Worm (Caenorhabditis elegans): ENCODE data around the gene F20H11.4.
A peak's percentile ranks its signal among the peaks of the same experiment; 100 is the strongest.

The F20H11.4 gene

DNA sequence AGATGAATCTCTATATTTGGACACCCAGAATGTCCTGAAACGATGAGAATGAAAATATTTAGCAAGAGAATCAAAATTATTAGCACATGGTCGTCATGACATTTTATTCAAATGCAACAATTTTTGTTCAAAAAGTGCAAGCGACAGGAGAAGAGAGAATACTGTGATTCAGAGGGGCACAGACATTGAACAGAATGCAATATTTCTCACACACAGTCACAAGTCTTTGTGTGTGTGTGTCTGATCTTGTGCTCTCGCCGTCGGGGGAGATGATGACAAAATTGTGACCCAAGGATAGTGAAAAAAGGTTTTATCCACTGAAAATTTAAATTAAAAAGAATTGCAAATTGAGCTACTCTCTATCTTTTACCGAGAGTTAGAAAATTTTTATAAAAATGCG is 5.2 kb upstream of the F20H11.4 start:
- no peak for TF ChIP-seq T22C8.4 (GFP tag; IDR thresholded peaks at IDR 0.05)
- no peak for TF ChIP-seq ztf-23 (GFP tag; IDR thresholded peaks at IDR 0.05)
- TF ChIP-seq ztf-29 (GFP tag; IDR thresholded peaks at IDR 0.05) = no peak
- TF ChIP-seq cog-1 (tag; optimal IDR thresholded peaks at IDR 0.05) = no peak
- no peak for TF ChIP-seq tab-1 (GFP tag; IDR thresholded peaks at IDR 0.05)
- no peak for TF ChIP-seq med-1 (GFP tag; optimal IDR thresholded peaks at IDR 0.05; ENCODE audit: insufficient read depth)
- TF ChIP-seq ref-1 (GFP tag; conservative IDR thresholded peaks at IDR 0.05) = no peak
- TF ChIP-seq klf-2 (GFP tag; conservative IDR thresholded peaks at IDR 0.05) = no peak
- TF ChIP-seq flt-1 (GFP tag; IDR thresholded peaks at IDR 0.05) = no peak

DNA sequence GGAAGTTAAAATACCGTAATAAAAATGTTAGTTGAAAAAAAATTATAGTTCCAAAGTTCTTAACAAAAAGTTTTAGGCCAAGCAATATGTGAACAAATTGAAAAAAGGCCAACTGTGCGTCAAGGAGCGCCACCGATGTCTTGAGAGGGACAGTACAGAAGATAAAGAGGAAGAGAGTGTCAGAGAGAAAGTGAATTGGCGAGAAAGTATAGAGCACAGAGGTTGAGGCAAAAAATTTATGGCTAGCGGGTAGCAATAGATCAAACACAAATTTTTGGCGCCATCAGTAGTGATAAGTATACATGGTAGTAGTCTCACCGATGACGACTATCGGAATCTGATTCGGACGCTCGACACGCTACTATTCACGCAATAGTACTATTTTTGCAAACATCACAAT is 4.1 kb upstream of the F20H11.4 start:
- TF ChIP-seq ztf-23 (GFP tag; IDR thresholded peaks at IDR 0.05) (no peak), T22C8.4 (GFP tag; IDR thresholded peaks at IDR 0.05) (no peak), tab-1 (GFP tag; IDR thresholded peaks at IDR 0.05) (no peak), ref-1 (GFP tag; conservative IDR thresholded peaks at IDR 0.05) (no peak), med-1 (GFP tag; optimal IDR thresholded peaks at IDR 0.05; ENCODE audit: insufficient read depth) (no peak), ztf-29 (GFP tag; IDR thresholded peaks at IDR 0.05) (no peak), cog-1 (tag; optimal IDR thresholded peaks at IDR 0.05) (no peak), klf-2 (GFP tag; conservative IDR thresholded peaks at IDR 0.05) (no peak), flt-1 (GFP tag; IDR thresholded peaks at IDR 0.05) (no peak)

DNA sequence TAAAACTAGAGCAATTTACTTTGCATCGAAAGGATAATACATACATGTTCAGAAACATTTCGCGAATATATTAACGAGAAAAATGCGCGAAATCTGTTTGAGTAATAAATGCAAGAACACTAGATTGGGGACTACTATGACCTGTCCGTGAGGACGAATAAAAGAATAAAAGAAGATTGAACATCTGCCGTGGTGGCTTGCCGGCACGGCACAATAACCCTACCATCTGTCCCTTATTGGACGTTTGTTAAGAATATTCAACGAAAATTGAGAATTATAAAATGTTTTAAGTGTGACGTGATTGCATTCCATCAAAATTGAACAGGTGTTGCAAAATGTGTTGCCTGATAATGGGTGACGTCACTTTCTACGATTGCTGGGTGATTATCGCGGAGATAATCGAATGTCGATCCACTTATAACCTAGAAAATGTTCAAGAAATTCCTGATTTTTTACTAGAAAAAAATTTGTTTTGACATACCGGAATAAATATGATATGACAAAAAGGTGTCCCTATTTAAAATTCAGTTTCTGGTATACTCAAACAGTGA is 2.9 kb upstream of the F20H11.4 start:
- TF ChIP-seq ztf-29 (GFP tag; IDR thresholded peaks at IDR 0.05) = no peak
- no peak for TF ChIP-seq cog-1 (tag; optimal IDR thresholded peaks at IDR 0.05)
- no peak for TF ChIP-seq T22C8.4 (GFP tag; IDR thresholded peaks at IDR 0.05)
- TF ChIP-seq klf-2 (GFP tag; conservative IDR thresholded peaks at IDR 0.05) = no peak
- no peak for TF ChIP-seq flt-1 (GFP tag; IDR thresholded peaks at IDR 0.05)
- TF ChIP-seq ref-1 (GFP tag; conservative IDR thresholded peaks at IDR 0.05) = no peak
- no peak for TF ChIP-seq med-1 (GFP tag; optimal IDR thresholded peaks at IDR 0.05; ENCODE audit: insufficient read depth)
- TF ChIP-seq ztf-23 (GFP tag; IDR thresholded peaks at IDR 0.05) = no peak
- TF ChIP-seq tab-1 (GFP tag; IDR thresholded peaks at IDR 0.05) = no peak

DNA sequence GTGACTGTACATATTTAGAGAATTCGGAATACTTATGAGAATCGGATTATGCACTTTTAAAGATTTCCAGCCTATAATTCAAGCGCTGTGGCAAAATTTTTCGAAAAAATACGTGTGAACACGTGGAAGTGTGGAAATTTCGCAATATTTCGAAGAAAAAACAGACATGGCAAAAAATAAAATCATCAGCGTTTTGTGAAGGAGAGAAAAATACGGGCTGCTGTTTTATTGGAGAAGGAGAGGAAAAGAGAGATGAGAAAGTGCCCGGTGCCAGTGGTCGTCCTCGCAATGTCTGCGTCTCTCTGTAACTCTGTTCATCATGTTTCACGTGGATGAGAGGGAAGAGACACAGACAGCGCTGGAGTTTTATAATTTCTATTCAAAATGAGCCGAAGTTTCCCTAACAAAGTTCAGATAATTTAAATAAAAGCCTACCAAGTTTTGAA is 2.4 kb upstream of the F20H11.4 start:
- TF ChIP-seq ztf-23 (GFP tag; IDR thresholded peaks at IDR 0.05) (0 out of 2 replicates have a peak, but pooled peaks have one; percentile 25), ref-1 (GFP tag; conservative IDR thresholded peaks at IDR 0.05) (no peak)

DNA sequence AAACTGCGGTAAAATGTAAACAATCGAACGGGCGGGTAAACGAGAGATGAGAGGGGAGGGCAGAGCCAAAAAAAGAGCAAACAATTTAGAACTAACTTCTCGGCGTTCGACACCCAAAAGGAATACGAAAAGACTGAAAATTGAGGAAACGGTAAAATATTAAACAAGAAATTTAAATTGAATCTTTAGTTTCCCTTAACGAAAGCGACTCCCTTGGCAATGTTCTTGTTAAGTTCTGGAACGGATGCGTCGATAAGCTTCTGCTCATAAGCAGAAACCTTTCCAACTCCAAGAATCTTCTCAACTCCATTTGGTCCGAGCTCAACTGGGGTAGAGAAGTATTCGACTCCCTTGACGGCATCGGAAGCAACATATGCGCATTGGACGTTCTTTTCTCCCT is 1.8 kb upstream of the F20H11.4 start:
- no peak for TF ChIP-seq tab-1 (GFP tag; IDR thresholded peaks at IDR 0.05)
- TF ChIP-seq cog-1 (tag; optimal IDR thresholded peaks at IDR 0.05) = no peak
- no peak for TF ChIP-seq ref-1 (GFP tag; conservative IDR thresholded peaks at IDR 0.05)
- TF ChIP-seq ztf-23 (GFP tag; IDR thresholded peaks at IDR 0.05) = no peak
- no peak for TF ChIP-seq klf-2 (GFP tag; conservative IDR thresholded peaks at IDR 0.05)
- no peak for TF ChIP-seq ztf-29 (GFP tag; IDR thresholded peaks at IDR 0.05)
- TF ChIP-seq med-1 (GFP tag; optimal IDR thresholded peaks at IDR 0.05; ENCODE audit: insufficient read depth) = no peak
- no peak for TF ChIP-seq T22C8.4 (GFP tag; IDR thresholded peaks at IDR 0.05)
- TF ChIP-seq flt-1 (GFP tag; IDR thresholded peaks at IDR 0.05) = no peak

DNA sequence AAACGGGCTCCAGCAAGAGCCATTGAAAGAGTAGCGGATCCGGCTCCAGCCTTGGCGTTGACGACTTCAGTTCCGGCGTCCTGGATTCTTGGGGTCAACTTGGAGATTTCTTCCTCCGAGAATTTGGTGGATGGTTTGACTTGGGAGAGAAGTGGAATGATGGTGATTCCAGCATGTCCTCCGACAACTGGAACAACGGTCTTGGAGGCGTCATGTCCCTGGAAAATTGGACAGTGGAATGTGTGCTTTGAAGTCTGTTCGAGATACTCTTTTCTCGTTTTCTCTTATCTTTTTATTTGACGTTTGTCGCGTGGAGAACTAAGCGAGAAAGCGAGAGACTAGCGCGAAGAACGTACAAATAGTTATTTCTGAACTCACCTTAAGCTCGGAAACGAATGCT is 1.4 kb upstream of the F20H11.4 start:
- TF ChIP-seq klf-2 (GFP tag; conservative IDR thresholded peaks at IDR 0.05) (no peak), tab-1 (GFP tag; IDR thresholded peaks at IDR 0.05) (no peak), flt-1 (GFP tag; IDR thresholded peaks at IDR 0.05) (no peak), cog-1 (tag; optimal IDR thresholded peaks at IDR 0.05) (no peak), med-1 (GFP tag; optimal IDR thresholded peaks at IDR 0.05; ENCODE audit: insufficient read depth) (no peak), ztf-23 (GFP tag; IDR thresholded peaks at IDR 0.05) (no peak), T22C8.4 (GFP tag; IDR thresholded peaks at IDR 0.05) (no peak), ztf-29 (GFP tag; IDR thresholded peaks at IDR 0.05) (no peak), ref-1 (GFP tag; conservative IDR thresholded peaks at IDR 0.05) (no peak)

DNA sequence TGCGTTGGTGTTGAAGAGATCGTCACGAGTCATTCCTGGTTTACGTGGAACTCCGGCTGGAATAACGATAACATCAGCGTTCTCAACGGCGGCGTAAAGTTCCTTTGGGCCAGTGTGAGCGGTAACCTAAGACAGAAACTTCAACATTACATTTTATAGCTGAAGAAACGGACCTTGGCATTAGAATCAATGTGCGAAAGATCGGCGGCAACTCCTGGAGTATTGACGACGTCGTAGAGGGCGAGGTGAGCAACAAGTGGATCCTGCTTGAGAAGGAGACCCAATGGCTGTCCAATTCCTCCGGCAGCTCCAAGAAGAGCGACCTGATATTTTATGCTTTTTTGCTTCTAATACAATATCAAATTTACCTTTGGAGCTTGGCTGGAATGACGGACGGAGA is 776 bp upstream of the F20H11.4 start:
- TF ChIP-seq cog-1 (tag; optimal IDR thresholded peaks at IDR 0.05) = no peak
- no peak for TF ChIP-seq klf-2 (GFP tag; conservative IDR thresholded peaks at IDR 0.05)
- TF ChIP-seq ztf-23 (GFP tag; IDR thresholded peaks at IDR 0.05) = no peak
- TF ChIP-seq ref-1 (GFP tag; conservative IDR thresholded peaks at IDR 0.05) = no peak
- TF ChIP-seq ztf-29 (GFP tag; IDR thresholded peaks at IDR 0.05) = no peak
- no peak for TF ChIP-seq med-1 (GFP tag; optimal IDR thresholded peaks at IDR 0.05; ENCODE audit: insufficient read depth)
- no peak for TF ChIP-seq tab-1 (GFP tag; IDR thresholded peaks at IDR 0.05)
- TF ChIP-seq T22C8.4 (GFP tag; IDR thresholded peaks at IDR 0.05) = no peak
- TF ChIP-seq flt-1 (GFP tag; IDR thresholded peaks at IDR 0.05) = no peak

DNA sequence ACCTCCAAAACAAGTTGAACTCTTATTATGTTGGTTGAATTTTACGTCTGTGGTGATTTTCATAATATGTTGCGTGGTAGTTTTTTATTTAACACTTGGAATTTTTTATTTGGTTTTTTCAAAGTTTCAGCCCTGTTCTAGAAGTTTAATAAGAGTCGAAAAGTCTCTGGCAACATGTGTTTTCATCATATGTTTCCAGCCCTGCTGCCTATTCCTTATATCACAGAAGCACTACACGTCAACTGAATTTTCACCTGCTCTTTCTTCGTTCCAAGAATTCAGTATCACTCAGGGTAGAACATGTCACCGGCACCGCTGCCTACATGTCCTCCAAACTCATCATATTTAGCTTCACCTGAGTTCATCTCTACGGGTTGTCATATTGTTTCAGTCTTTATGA is 2.1 kb downstream of the F20H11.4 start, which contains the start of gene srh-40:
Gene srh-40 (plus strand): TSS at position 301 of the 400 bp plus-strand sequence.
- TF ChIP-seq flt-1 (GFP tag; IDR thresholded peaks at IDR 0.05) (no peak), ztf-29 (GFP tag; IDR thresholded peaks at IDR 0.05) (no peak), T22C8.4 (GFP tag; IDR thresholded peaks at IDR 0.05) (no peak)

DNA sequence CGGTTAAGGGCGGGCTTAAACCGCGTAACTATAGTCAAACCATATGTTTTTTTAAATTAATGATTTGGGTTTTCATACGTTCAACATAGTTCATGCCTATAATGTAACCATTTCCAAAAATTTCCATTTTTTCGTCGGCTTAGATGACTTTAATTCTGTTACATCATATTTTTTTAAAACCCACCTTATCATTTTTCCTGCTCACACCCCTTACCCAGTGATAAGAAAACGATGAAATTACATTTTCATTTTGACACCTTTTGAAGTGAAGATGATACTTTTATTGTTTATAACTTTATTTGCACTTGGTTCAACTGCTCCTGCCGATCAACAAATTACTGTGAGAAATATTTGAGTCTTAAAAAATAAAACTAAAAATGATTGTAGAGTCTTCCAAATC is 3.9 kb downstream of the F20H11.4 start, which contains the start of gene ctsa-4.2:
Gene ctsa-4.2 (plus strand): TSS at position 247 of the 400 bp plus-strand sequence.
- no peak for TF ChIP-seq med-1 (GFP tag; optimal IDR thresholded peaks at IDR 0.05; ENCODE audit: insufficient read depth)
- no peak for TF ChIP-seq cog-1 (tag; optimal IDR thresholded peaks at IDR 0.05)
- TF ChIP-seq flt-1 (GFP tag; IDR thresholded peaks at IDR 0.05) = no peak
- TF ChIP-seq T22C8.4 (GFP tag; IDR thresholded peaks at IDR 0.05) = no peak
- TF ChIP-seq ztf-23 (GFP tag; IDR thresholded peaks at IDR 0.05) = no peak
- TF ChIP-seq klf-2 (GFP tag; conservative IDR thresholded peaks at IDR 0.05) = no peak
- no peak for TF ChIP-seq ztf-29 (GFP tag; IDR thresholded peaks at IDR 0.05)
- TF ChIP-seq tab-1 (GFP tag; IDR thresholded peaks at IDR 0.05) = no peak
- TF ChIP-seq ref-1 (GFP tag; conservative IDR thresholded peaks at IDR 0.05) = no peak

DNA sequence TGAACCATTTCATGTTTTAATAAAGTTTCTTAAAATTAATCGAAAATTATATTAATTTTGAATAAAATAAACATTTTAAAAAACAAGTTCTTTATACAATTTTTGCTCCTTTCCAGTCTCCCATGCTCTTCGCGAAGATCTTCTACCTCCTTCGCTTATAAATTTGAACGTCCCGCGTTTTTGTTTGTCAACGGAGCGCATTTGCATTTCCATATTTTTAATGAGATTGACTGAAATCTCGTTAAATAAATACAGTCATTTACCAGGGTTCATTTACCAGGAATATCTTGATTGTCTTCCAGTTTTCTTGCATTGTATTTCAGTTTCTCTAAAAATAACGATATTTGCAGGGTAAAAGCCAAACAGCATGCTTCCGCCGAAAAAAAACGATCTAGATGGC is 6.6 kb downstream of the F20H11.4 start, which contains the start of gene cmtr-2:
Gene cmtr-2 (plus strand): TSS at position 351 of the 400 bp plus-strand sequence.
- TF ChIP-seq ref-1 (GFP tag; conservative IDR thresholded peaks at IDR 0.05) = no peak
- no peak for TF ChIP-seq T22C8.4 (GFP tag; IDR thresholded peaks at IDR 0.05)
- no peak for TF ChIP-seq cog-1 (tag; optimal IDR thresholded peaks at IDR 0.05)
- no peak for TF ChIP-seq flt-1 (GFP tag; IDR thresholded peaks at IDR 0.05)
- TF ChIP-seq tab-1 (GFP tag; IDR thresholded peaks at IDR 0.05) = no peak
- no peak for TF ChIP-seq ztf-23 (GFP tag; IDR thresholded peaks at IDR 0.05)
- TF ChIP-seq med-1 (GFP tag; optimal IDR thresholded peaks at IDR 0.05; ENCODE audit: insufficient read depth) = no peak
- no peak for TF ChIP-seq ztf-29 (GFP tag; IDR thresholded peaks at IDR 0.05)
- TF ChIP-seq klf-2 (GFP tag; conservative IDR thresholded peaks at IDR 0.05) = no peak
